Fruit fly (Drosophila melanogaster) Kc167 (cell line): ENCODE data around the gene SCCRO4.

ENCODE experiments used
- Myc ChIP-seq: fragments of >200 bp; optimal IDR thresholded peaks from 2 replicates; lab custom pipeline; 2017; ENCODE audit warnings: missing external identifiers
- h ChIP-seq: fragments of >200 bp; optimal IDR thresholded peaks from 3 replicates; lab custom pipeline; 2018; ENCODE audit warnings: missing external identifiers
- psq ChIP-seq: fragments of >200 bp; optimal IDR thresholded peaks from 2 replicates; lab custom pipeline; 2017; ENCODE audit warnings: missing external identifiers
- ttk ChIP-seq: sonication (Bioruptor generic); optimal IDR thresholded peaks from 2 replicates; lab custom pipeline; 2017; ENCODE audit warnings: missing external identifiers

- TF ChIP-seq psq (lab: Kevin White, UChicago), result no peak
- no peak for TF ChIP-seq h (lab: Kevin White, UChicago)
- no peak for TF ChIP-seq ttk (lab: Kevin White, UChicago)
- no peak for TF ChIP-seq Myc (lab: Kevin White, UChicago)
Observed at dm6 chr3L:20295095-20295494, 4.1 kb upstream of the SCCRO4 start, which contains the start of gene gogo.
